Worm (Caenorhabditis elegans) whole organism, L3 larva: ENCODE measurements around the gene bus-17.
A peak's percentile ranks its signal among the peaks of the same experiment; 100 is the strongest.

Experiments
- R02D3.7 ChIP-seq: fragments of 150-350 bp; optimal IDR thresholded peaks from 2 replicates; lab custom pipeline; 2014; ENCODE audit warnings: missing biosample characterization, missing genetic modification characterization
- ZK546.5 ChIP-seq: sonication (generic microtip); optimal IDR thresholded peaks from 2 replicates; lab custom pipeline; 2017; ENCODE audit warnings: missing biosample characterization, missing genetic modification characterization
- ama-1 ChIP-seq: fragments of 150-350 bp; optimal IDR thresholded peaks from 2 replicates; lab custom pipeline; 2018
- ceh-28 ChIP-seq: fragments of 150-350 bp; optimal IDR thresholded peaks from 2 replicates; lab custom pipeline; 2014; ENCODE audit warnings: missing biosample characterization, missing genetic modification reagents, missing genetic modification characterization
- ceh-82 ChIP-seq: fragments of 150-350 bp; optimal IDR thresholded peaks from 2 replicates; lab custom pipeline; 2014; ENCODE audit warnings: missing biosample characterization, missing genetic modification characterization
- ceh-9 ChIP-seq: sonication (generic microtip); optimal IDR thresholded peaks from 2 replicates; lab custom pipeline; 2018; ENCODE audit warnings: missing biosample characterization, missing genetic modification characterization
- egl-5 ChIP-seq: fragments of 150-350 bp; optimal IDR thresholded peaks from 2 replicates; lab custom pipeline; 2017; ENCODE audit warnings: missing biosample characterization, missing genetic modification reagents, missing genetic modification characterization, inconsistent platforms
- elt-1 ChIP-seq: fragments of 150-350 bp; optimal IDR thresholded peaks from 2 replicates; lab custom pipeline; 2014; ENCODE audit warnings: missing biosample characterization, missing genetic modification characterization
- elt-2 ChIP-seq: sonication (generic microtip); optimal IDR thresholded peaks from 2 replicates; lab custom pipeline; 2016; ENCODE audit warnings: missing genetic modification reagents, mild to moderate bottlenecking, missing genetic modification characterization, missing compliant biosample characterization
- eor-1 ChIP-seq, 2 experiments: fragments of 150-350 bp; optimal IDR thresholded peaks; 2 replicates each; lab custom pipeline; 2014 to 2018; ENCODE audit warnings: missing biosample characterization in 2 of 2, missing genetic modification characterization in 2 of 2
- fkh-10 ChIP-seq: sonication (generic microtip); optimal IDR thresholded peaks from 2 replicates; lab custom pipeline; 2017; ENCODE audit warnings: missing biosample characterization, missing genetic modification reagents, missing genetic modification characterization
- fkh-2 ChIP-seq: fragments of 150-350 bp; optimal IDR thresholded peaks from 2 replicates; lab custom pipeline; 2014; ENCODE audit warnings: missing biosample characterization, missing genetic modification reagents, missing genetic modification characterization
- hmg-11 ChIP-seq: sonication (generic microtip); optimal IDR thresholded peaks from 2 replicates; lab custom pipeline; 2016; ENCODE audit warnings: missing genetic modification characterization, missing compliant biosample characterization
- jun-1 ChIP-seq: fragments of 150-350 bp; optimal IDR thresholded peaks from 2 replicates; lab custom pipeline; 2014; ENCODE audit warnings: missing biosample characterization, missing genetic modification reagents, missing genetic modification characterization
- lin-39 ChIP-seq: fragments of 150-350 bp; optimal IDR thresholded peaks from 2 replicates; lab custom pipeline; 2018; ENCODE audit warnings: missing biosample characterization, missing genetic modification reagents, missing genetic modification characterization
- lsy-12 ChIP-seq: sonication (generic microtip); optimal IDR thresholded peaks from 2 replicates; lab custom pipeline; 2016; ENCODE audit warnings: mild to moderate bottlenecking, missing genetic modification characterization, missing compliant biosample characterization
- mdl-1 ChIP-seq: fragments of 150-350 bp; optimal IDR thresholded peaks from 2 replicates; lab custom pipeline; 2014; ENCODE audit warnings: missing biosample characterization, missing genetic modification characterization
- mml-1 ChIP-seq: fragments of 150-350 bp; sonication (generic microtip); optimal IDR thresholded peaks from 3 replicates; lab custom pipeline; 2014; ENCODE audit warnings: missing biosample characterization, missing genetic modification characterization
- nfya-1 ChIP-seq: sonication (generic microtip); optimal IDR thresholded peaks from 2 replicates; lab custom pipeline; 2017; ENCODE audit warnings: missing genetic modification characterization, mild to moderate bottlenecking, missing compliant biosample characterization, antibody characterized with exemption, moderate library complexity; ENCODE audit not compliant: insufficient read depth
- nhr-11 ChIP-seq: fragments of 150-350 bp; optimal IDR thresholded peaks from 2 replicates; lab custom pipeline; 2014; ENCODE audit warnings: missing biosample characterization, missing genetic modification characterization
- nhr-12 ChIP-seq: fragments of 150-350 bp; optimal IDR thresholded peaks from 2 replicates; lab custom pipeline; 2014; ENCODE audit warnings: missing biosample characterization, missing genetic modification characterization
- nhr-23 ChIP-seq: fragments of 150-350 bp; optimal IDR thresholded peaks from 2 replicates; lab custom pipeline; 2014; ENCODE audit warnings: missing biosample characterization, missing genetic modification reagents, missing genetic modification characterization
- nhr-25 ChIP-seq: sonication (generic microtip); optimal IDR thresholded peaks from 2 replicates; lab custom pipeline; 2017; ENCODE audit warnings: missing biosample characterization, missing genetic modification characterization
- nhr-28 ChIP-seq: fragments of 150-350 bp; optimal IDR thresholded peaks from 2 replicates; lab custom pipeline; 2014; ENCODE audit warnings: missing biosample characterization, missing genetic modification characterization
- nhr-43 ChIP-seq: sonication (generic microtip); optimal IDR thresholded peaks from 2 replicates; lab custom pipeline; 2016; ENCODE audit warnings: mild to moderate bottlenecking, missing genetic modification characterization, missing compliant biosample characterization; ENCODE audit not compliant: poor library complexity, severe bottlenecking
- nhr-76 ChIP-seq: fragments of 150-350 bp; sonication (generic microtip); optimal IDR thresholded peaks from 5 replicates; lab custom pipeline; 2014; ENCODE audit warnings: missing biosample characterization, missing genetic modification characterization
- pha-4 ChIP-seq: fragments of 150-350 bp; optimal IDR thresholded peaks from 2 replicates; lab custom pipeline; 2014; ENCODE audit warnings: missing biosample characterization, missing genetic modification reagents, missing genetic modification characterization
- pqm-1 ChIP-seq: fragments of 150-350 bp; optimal IDR thresholded peaks from 2 replicates; lab custom pipeline; 2017; ENCODE audit warnings: missing biosample characterization, missing genetic modification characterization, inconsistent platforms
- sea-2 ChIP-seq: fragments of 150-350 bp; sonication (generic microtip); optimal IDR thresholded peaks from 4 replicates; lab custom pipeline; 2014; ENCODE audit warnings: missing biosample characterization, missing genetic modification reagents, missing genetic modification characterization
- snpc-4 ChIP-seq: fragments of 150-350 bp; optimal IDR thresholded peaks from 2 replicates; lab custom pipeline; 2014; ENCODE audit warnings: missing biosample characterization, missing genetic modification characterization
- tbx-2 ChIP-seq: sonication (generic microtip); optimal IDR thresholded peaks from 2 replicates; lab custom pipeline; 2016; ENCODE audit warnings: mild to moderate bottlenecking, missing genetic modification characterization, missing compliant biosample characterization
- unc-39 ChIP-seq: sonication (generic microtip); optimal IDR thresholded peaks from 4 replicates; lab custom pipeline; 2017; ENCODE audit warnings: missing biosample characterization, missing genetic modification characterization
- unc-62 ChIP-seq: fragments of 150-350 bp; sonication (generic microtip); optimal IDR thresholded peaks from 4 replicates; lab custom pipeline; 2014; ENCODE audit warnings: missing biosample characterization, missing genetic modification reagents, missing genetic modification characterization
- zag-1 ChIP-seq: fragments of 150-350 bp; optimal IDR thresholded peaks from 2 replicates; lab custom pipeline; 2014; ENCODE audit warnings: missing biosample characterization, missing genetic modification characterization
- ztf-11 ChIP-seq: fragments of 150-350 bp; optimal IDR thresholded peaks from 2 replicates; lab custom pipeline; 2014; ENCODE audit warnings: missing biosample characterization, missing genetic modification characterization
- ztf-4 ChIP-seq: fragments of 150-350 bp; optimal IDR thresholded peaks from 2 replicates; lab custom pipeline; 2014; ENCODE audit warnings: missing biosample characterization, missing genetic modification characterization

The bus-17 gene

DNA sequence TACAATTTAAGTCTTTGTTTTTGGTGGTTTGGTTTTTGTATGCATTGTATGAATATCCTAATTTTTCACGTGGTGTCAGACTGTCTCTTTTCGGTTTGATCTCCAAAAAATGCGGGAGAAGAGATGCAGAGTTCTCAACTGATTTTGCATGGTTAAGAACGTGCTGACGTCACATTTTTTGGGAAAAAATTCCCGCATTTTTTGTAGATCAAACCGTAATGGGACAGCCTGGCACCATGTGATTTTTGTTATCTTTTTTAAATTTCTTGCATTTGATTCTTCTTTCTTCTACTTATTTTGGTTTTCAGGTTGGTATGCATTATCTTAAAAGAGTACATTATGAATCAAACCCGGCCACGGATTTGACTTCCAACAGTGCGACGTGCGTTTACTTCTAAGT, 44.8 kb downstream of the bus-17 start, which contains the start of gene ZK662.5:
Gene ZK662.5, plus strand, starts transcription at position 301 of the 400 bp plus-strand sequence.
- TF ChIP-seq nhr-12 = no peak
- no peak for TF ChIP-seq elt-1 (tag; lab: Kevin White, UChicago)
- TF ChIP-seq nhr-76 (tag; lab: Kevin White, UChicago) = no peak
- TF ChIP-seq nfya-1 (tag; lab: Kevin White, UChicago) = no peak
- TF ChIP-seq mml-1 = no peak
- TF ChIP-seq ztf-11 (tag; lab: Kevin White, UChicago) = no peak

DNA sequence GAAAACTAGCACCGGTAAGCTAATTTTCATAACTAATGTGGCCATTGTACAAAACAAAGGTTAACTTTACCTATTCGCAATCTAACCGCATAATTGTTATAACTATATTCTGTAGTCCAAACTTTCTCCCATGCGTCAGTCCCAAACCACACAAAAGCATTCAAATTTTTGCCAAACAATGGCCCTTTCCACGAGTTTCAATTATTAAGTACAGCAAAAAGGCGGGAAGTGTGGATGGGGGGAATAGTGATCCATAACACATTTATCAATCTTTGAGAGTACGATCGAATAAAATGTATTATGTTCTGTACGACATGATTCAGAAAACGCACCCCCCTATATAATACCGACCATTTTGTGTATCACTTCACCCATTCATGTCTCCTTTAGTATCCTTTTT, 47.8 kb downstream of the bus-17 start, which contains the start of gene ZK662.6:
Gene ZK662.6, plus strand, starts transcription at position 301 of the 400 bp plus-strand sequence.
- TF ChIP-seq elt-1 (tag; lab: Kevin White, UChicago) (no peak), ztf-11 (tag; lab: Kevin White, UChicago) (no peak), ceh-82 (tag; lab: Kevin White, UChicago) (no peak), mml-1 (no peak), unc-62 (GFP tag; lab: Kevin White, UChicago) (no peak), pqm-1 (tag; lab: Kevin White, UChicago) (no peak), nhr-11 (tag; lab: Kevin White, UChicago) (no peak)

DNA sequence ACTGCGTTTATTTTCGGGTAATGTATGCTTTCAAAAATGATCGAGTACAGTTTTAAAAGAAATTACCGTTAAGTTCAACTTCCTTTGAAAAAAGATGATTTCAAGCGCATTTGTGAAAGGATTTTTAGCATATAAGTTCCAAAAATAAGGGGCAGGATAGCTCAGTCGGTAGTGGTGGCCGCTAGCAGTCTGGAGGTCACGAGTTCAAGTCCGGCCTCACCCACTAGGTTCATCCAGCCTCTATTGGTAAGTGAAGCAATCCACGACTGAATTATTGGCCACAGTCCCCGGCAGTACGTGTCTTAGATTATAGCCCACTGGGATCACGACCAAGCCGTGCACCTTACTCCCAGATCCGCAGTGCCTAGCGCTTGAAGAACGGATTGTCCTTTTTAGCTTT, 49.2 kb downstream of the bus-17 start:
- no peak for TF ChIP-seq egl-5 (tag; lab: Kevin White, UChicago)
- no peak for TF ChIP-seq hmg-11 (tag; lab: Kevin White, UChicago)
- TF ChIP-seq nhr-28 = no peak
- TF ChIP-seq fkh-2 (tag; lab: Kevin White, UChicago) = no peak
- no peak for TF ChIP-seq tbx-2
- no peak for TF ChIP-seq lin-39 (tag; lab: Kevin White, UChicago)
- no peak for TF ChIP-seq pqm-1 (tag; lab: Kevin White, UChicago)
- no peak for TF ChIP-seq ztf-11 (tag; lab: Kevin White, UChicago)
- no peak for TF ChIP-seq sea-2 (GFP tag; lab: Kevin White, UChicago)
- no peak for TF ChIP-seq mdl-1 (tag; lab: Kevin White, UChicago)
- TF ChIP-seq ceh-9 (tag; lab: Kevin White, UChicago) = no peak
- no peak for TF ChIP-seq zag-1 (tag; lab: Kevin White, UChicago)
- no peak for TF ChIP-seq ZK546.5 (tag; lab: Kevin White, UChicago)
- no peak for TF ChIP-seq elt-2 (tag; lab: Kevin White, UChicago)
- TF ChIP-seq ceh-82 (tag; lab: Kevin White, UChicago) = no peak
- no peak for TF ChIP-seq R02D3.7 (tag; lab: Kevin White, UChicago)
- TF ChIP-seq unc-39 (tag; lab: Kevin White, UChicago) = no peak
- no peak for TF ChIP-seq snpc-4 (tag; lab: Kevin White, UChicago)
- TF ChIP-seq unc-62 (GFP tag; lab: Kevin White, UChicago) = no peak
- TF ChIP-seq lsy-12 (tag; lab: Kevin White, UChicago) = no peak

DNA sequence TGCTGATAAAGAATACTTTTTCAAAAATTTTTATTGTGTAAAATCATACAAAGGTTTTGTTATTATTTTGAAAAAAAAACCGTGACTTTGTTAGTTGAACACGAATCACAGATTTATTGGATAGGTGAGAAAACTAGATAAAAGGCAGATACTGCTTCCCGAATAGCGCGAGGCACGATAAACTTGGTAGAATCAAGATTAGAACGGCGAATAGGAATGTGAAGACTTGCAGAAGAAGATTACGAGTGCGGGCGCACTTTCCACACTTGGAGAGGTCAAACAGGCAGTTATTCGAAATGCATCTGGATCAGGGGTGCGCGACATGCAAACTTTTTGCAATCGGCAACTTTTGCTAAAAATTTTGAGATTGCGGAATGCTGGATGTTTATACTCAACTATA, 53.0 kb downstream of the bus-17 start:
- TF ChIP-seq mdl-1 (tag; lab: Kevin White, UChicago) (no peak), ama-1 (lab: Kevin White, UChicago) (no peak), elt-1 (tag; lab: Kevin White, UChicago) (peak; percentile 72), fkh-10 (GFP tag; lab: Kevin White, UChicago) (no peak), ceh-9 (tag; lab: Kevin White, UChicago) (no peak), jun-1 (tag; lab: Kevin White, UChicago) (no peak), ztf-4 (no peak), pha-4 (no peak), unc-39 (tag; lab: Kevin White, UChicago) (no peak), nhr-28 (no peak), ceh-82 (tag; lab: Kevin White, UChicago) (no peak), eor-1 (tag; optimal IDR thresholded peaks at IDR 0.05; lab: Kevin White, UChicago) (no peak), nhr-23 (tag; lab: Kevin White, UChicago) (peak; percentile 58), nhr-11 (tag; lab: Kevin White, UChicago) (no peak)

DNA sequence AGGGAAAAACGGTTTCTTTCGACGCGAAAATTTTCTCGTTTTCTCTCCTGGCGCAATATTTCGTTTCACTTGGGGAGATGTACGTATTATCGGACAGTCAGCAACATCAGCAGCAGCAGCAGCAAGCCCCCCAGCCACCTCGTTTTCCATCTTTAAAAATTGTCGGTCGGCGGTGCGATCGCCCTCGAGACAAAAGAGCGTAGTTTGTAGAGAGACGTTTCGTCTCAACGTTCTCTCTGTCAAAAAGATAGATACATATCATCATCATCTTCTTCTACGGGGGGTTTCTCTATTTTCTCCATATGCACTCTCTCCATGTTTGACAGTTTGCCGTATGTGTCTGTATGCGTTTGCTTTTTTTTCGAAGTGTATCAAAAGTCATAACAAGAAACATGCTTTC, 56.6 kb downstream of the bus-17 start:
- TF ChIP-seq ceh-28 (tag; lab: Kevin White, UChicago) (peak; percentile 25), R02D3.7 (tag; lab: Kevin White, UChicago) (peak; percentile 13), nhr-25 (tag; lab: Kevin White, UChicago) (peak; percentile 72), jun-1 (tag; lab: Kevin White, UChicago) (peak; percentile 24), lin-39 (tag; lab: Kevin White, UChicago) (no peak), elt-2 (tag; lab: Kevin White, UChicago) (peak; percentile 63), nhr-23 (tag; lab: Kevin White, UChicago) (peak; percentile 35), hmg-11 (tag; lab: Kevin White, UChicago) (peak; percentile 22), pha-4 (peak; percentile 44), unc-62 (GFP tag; lab: Kevin White, UChicago) (no peak), pqm-1 (tag; lab: Kevin White, UChicago) (peak; percentile 35), nhr-43 (tag; lab: Kevin White, UChicago) (peak; percentile 72), sea-2 (GFP tag; lab: Kevin White, UChicago) (no peak), nfya-1 (tag; lab: Kevin White, UChicago) (peak; percentile 16)
